Worm (Caenorhabditis elegans) whole organism, mixed stage, embryonic: ENCODE data around the gene sre-40.

ENCODE experiments used
- cnd-1 ChIP-seq: fragments of 200-800 bp; sonication (Bioruptor generic); optimal IDR thresholded peaks from 2 replicates; lab custom pipeline; 2018; ENCODE audit warnings: mild to moderate bottlenecking, missing genetic modification characterization, missing compliant biosample characterization
- drap-1 ChIP-seq: fragments of 200-800 bp; sonication (Bioruptor generic); optimal IDR thresholded peaks from 3 replicates; lab custom pipeline; 2018; ENCODE audit warnings: mild to moderate bottlenecking, missing genetic modification characterization, missing compliant biosample characterization
- elt-1 ChIP-seq: sonication (generic microtip); optimal IDR thresholded peaks from 2 replicates; lab custom pipeline; 2017; ENCODE audit warnings: missing genetic modification characterization, mild to moderate bottlenecking, missing compliant biosample characterization, antibody characterized with exemption, moderate library complexity, borderline replicate concordance; ENCODE audit not compliant: insufficient read depth
- lin-13 ChIP-seq: fragments of 150-350 bp; optimal IDR thresholded peaks from 2 replicates; lab custom pipeline; 2014; ENCODE audit warnings: missing biosample characterization, missing genetic modification characterization
- lsy-2 ChIP-seq: fragments of 150-350 bp; optimal IDR thresholded peaks from 2 replicates; lab custom pipeline; 2014; ENCODE audit warnings: missing biosample characterization, missing genetic modification characterization
- mab-5 ChIP-seq: fragments of 150-350 bp; optimal IDR thresholded peaks from 2 replicates; lab custom pipeline; 2014; ENCODE audit warnings: missing biosample characterization, missing genetic modification characterization
- mep-1 ChIP-seq: fragments of 150-350 bp; optimal IDR thresholded peaks from 2 replicates; lab custom pipeline; 2017; ENCODE audit warnings: missing biosample characterization, missing genetic modification reagents, missing genetic modification characterization, inconsistent platforms
- nhr-12 ChIP-seq: fragments of 150-350 bp; optimal IDR thresholded peaks from 2 replicates; lab custom pipeline; 2014; ENCODE audit warnings: missing biosample characterization, missing genetic modification characterization
- nhr-2 ChIP-seq: fragments of 150-350 bp; optimal IDR thresholded peaks from 2 replicates; lab custom pipeline; 2014; ENCODE audit warnings: missing biosample characterization, missing genetic modification characterization
- sptf-1 ChIP-seq: sonication (generic microtip); optimal IDR thresholded peaks from 2 replicates; lab custom pipeline; 2017; ENCODE audit warnings: mild to moderate bottlenecking, missing genetic modification characterization, moderate library complexity, missing compliant biosample characterization
- ztf-11 ChIP-seq: fragments of 150-350 bp; optimal IDR thresholded peaks from 2 replicates; lab custom pipeline; 2014; ENCODE audit warnings: missing biosample characterization, missing genetic modification characterization

sre-40 gene

DNA sequence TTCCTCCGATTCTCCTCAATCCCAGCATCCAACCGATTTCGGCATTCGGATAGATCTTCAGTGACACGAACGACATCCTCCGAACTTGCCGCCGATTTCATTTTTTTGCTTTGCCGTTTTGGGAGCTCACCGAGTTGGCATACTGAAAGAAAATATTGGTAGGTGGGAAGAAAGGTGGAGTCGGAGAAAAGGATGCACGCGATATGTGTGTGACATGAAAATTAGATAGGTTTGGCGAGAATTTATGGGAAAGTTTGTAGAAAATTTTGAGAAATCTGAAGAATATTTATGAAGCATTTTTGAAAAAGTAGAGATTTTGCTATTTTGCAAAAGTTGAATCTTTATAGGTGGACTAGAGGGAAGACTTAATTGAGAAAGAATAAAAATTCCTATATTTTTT is 45.4 kb downstream of the sre-40 start, which contains the start of gene che-10:
che-10 (minus strand) TSS at position 101 of the 400 bp plus-strand sequence.
- no peak for TF ChIP-seq mep-1
- no peak for TF ChIP-seq nhr-12 (tag; lab: Kevin White, UChicago)
- TF ChIP-seq lin-13 (tag; lab: Kevin White, UChicago) = no peak
- no peak for TF ChIP-seq elt-1 (tag; lab: Kevin White, UChicago)
- TF ChIP-seq sptf-1 = no peak
- no peak for TF ChIP-seq nhr-2
- no peak for TF ChIP-seq mab-5
- TF ChIP-seq drap-1 (GFP tag; lab: Kevin White, UChicago) = no peak
- TF ChIP-seq ztf-11 = no peak
- TF ChIP-seq lsy-2 (tag; lab: Kevin White, UChicago) = no peak
- no peak for TF ChIP-seq cnd-1 (tag; lab: Kevin White, UChicago)
